Worm (Caenorhabditis elegans) whole organism, young adult: ENCODE measurements around the gene Y57G11C.41.

ENCODE experiments used
- B0019.2 ChIP-seq: fragments of 200-800 bp; sonication (Bioruptor generic); conservative IDR thresholded peaks from 2 replicates; pipeline ENCODE4 v1.3.6; 2022; ENCODE audit warnings: missing genetic modification reagents, missing genetic modification characterization, missing compliant biosample characterization
- hmg-20 ChIP-seq: fragments of 200-800 bp; sonication (Bioruptor generic); IDR thresholded peaks from 2 replicates; pipeline ENCODE4 v1.3.6; 2022; ENCODE audit warnings: missing genetic modification reagents, missing genetic modification characterization, missing compliant biosample characterization
- pbrm-1 ChIP-seq: fragments of 200-800 bp; sonication (Bioruptor generic); IDR thresholded peaks from 2 replicates; pipeline ENCODE4 v1.3.6; 2022; ENCODE audit warnings: missing genetic modification reagents, missing genetic modification characterization, missing compliant biosample characterization
- snpc-4 ChIP-seq, 5 experiments: fragments of 150-350 bp in 1 of 5; sonication (generic microtip) in 4 of 5; optimal IDR thresholded peaks; 2 replicates each; lab custom pipeline; 2014 to 2018; ENCODE audit warnings: missing genetic modification characterization in 5 of 5, missing biosample characterization in 3 of 5, antibody characterized with exemption in 2 of 5, mild to moderate bottlenecking in 2 of 5, missing compliant biosample characterization in 2 of 5, missing genotype in 2 of 5, moderate library complexity in 2 of 5, missing genetic modification reagents in 1 of 5

DNA sequence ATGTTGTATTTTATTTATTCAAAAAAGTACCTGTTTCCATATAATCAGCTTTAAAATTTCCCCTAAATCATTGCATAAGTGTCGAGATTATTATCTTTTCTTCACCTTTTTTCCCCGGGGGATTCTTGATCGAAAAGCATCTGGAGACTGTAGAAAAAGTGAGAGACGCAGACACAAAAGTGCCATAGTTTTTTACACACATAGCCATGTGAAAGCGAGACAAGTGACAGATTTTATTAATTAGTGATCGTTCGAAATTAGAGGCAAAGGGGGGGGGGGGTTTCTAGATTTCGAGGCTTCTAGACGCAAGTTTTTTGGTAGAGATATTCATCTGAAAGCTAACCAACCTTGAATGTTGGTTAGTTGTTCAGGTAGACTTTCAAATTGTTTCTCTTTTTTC is 23.1 kb upstream of the Y57G11C.41 start:
- TF ChIP-seq snpc-4 (GFP tag; optimal IDR thresholded peaks at IDR 0.05; lab: Kevin White, UChicago), result no peak
- no peak for TF ChIP-seq snpc-4 (tag; optimal IDR thresholded peaks at IDR 0.05; lab: Kevin White, UChicago)
- no peak for TF ChIP-seq hmg-20 (GFP tag; lab: Robert Waterston, UW)
- TF ChIP-seq pbrm-1, result no peak
- no peak for TF ChIP-seq B0019.2 (GFP tag; lab: Robert Waterston, UW)
